Worm (Caenorhabditis elegans) whole organism, midembryonic: ENCODE measurements around the gene mrck-1.

ENCODE experiments used
- T22C8.4 ChIP-seq: fragments of 200-800 bp; sonication (Bioruptor generic); IDR thresholded peaks from 2 replicates; pipeline ENCODE4 v1.3.6; 2022; ENCODE audit warnings: missing genetic modification characterization, missing compliant biosample characterization
- cog-1 ChIP-seq: sonication (generic microtip); optimal IDR thresholded peaks from 2 replicates; lab custom pipeline; 2016; ENCODE audit warnings: missing genetic modification characterization, missing compliant biosample characterization
- flt-1 ChIP-seq: fragments of 200-800 bp; sonication (Bioruptor generic); IDR thresholded peaks from 2 replicates; pipeline ENCODE4 v1.3.6; 2022; ENCODE audit warnings: missing genetic modification characterization, missing compliant biosample characterization
- klf-2 ChIP-seq: fragments of 200-800 bp; sonication (Bioruptor generic); conservative IDR thresholded peaks from 2 replicates; pipeline ENCODE4 v1.3.6; 2022; ENCODE audit warnings: missing genetic modification reagents, missing genetic modification characterization, missing compliant biosample characterization
- med-1 ChIP-seq: sonication (generic microtip); optimal IDR thresholded peaks from 2 replicates; lab custom pipeline; 2017; ENCODE audit warnings: missing genetic modification characterization, mild to moderate bottlenecking, missing compliant biosample characterization, antibody characterized with exemption, missing genetic modification reagents; ENCODE audit not compliant: insufficient read depth
- ref-1 ChIP-seq: fragments of 200-800 bp; sonication (Bioruptor generic); conservative IDR thresholded peaks from 2 replicates; pipeline ENCODE4 v1.3.6; 2022; ENCODE audit warnings: missing genetic modification reagents, missing genetic modification characterization, missing compliant biosample characterization
- tab-1 ChIP-seq: fragments of 200-800 bp; sonication (Bioruptor generic); IDR thresholded peaks from 2 replicates; pipeline ENCODE4 v1.3.6; 2022; ENCODE audit warnings: missing genetic modification characterization, missing compliant biosample characterization
- ztf-23 ChIP-seq: fragments of 200-800 bp; sonication (Bioruptor generic); IDR thresholded peaks from 2 replicates; pipeline ENCODE4 v1.3.6; 2022; ENCODE audit warnings: missing genetic modification reagents, missing genetic modification characterization, missing compliant biosample characterization
- ztf-29 ChIP-seq: fragments of 200-800 bp; sonication (Bioruptor generic); IDR thresholded peaks from 2 replicates; pipeline ENCODE4 v1.3.6; 2022; ENCODE audit warnings: missing genetic modification reagents, missing genetic modification characterization, missing compliant biosample characterization

Gene mrck-1

DNA sequence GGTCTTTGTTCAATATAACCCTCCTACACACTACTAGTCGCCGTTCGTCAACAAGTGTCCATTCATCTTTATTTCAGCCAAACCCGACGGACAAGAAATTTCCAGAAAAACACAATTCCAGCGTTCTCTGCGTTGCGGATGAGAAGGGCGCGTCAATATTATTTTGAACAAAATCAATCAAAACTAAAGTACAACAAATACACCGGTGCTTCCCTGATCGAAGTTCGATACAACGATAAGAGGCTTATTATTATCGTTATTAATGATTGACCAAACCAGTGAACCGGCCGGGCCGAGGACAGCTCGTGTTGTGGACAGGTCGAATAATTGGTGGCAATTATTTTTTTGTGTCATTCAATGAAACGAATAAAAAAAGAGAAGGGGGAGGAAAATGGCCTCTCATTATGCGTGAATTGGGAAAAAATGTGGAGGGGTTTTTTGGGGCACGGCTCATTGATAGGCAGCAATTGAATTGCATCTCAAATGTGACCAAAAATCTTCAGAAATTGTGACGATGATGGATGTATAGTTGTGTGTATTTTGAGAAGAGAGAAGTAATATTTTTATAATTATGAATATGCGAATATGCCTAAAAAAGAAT lies 36.4 kb downstream of the mrck-1 start:
- TF ChIP-seq ztf-23 (GFP tag; lab: Robert Waterston, UW) (no peak), tab-1 (GFP tag; lab: Robert Waterston, UW) (no peak), cog-1 (tag; lab: Kevin White, UChicago) (no peak), ztf-29 (GFP tag; lab: Robert Waterston, UW) (no peak)

DNA sequence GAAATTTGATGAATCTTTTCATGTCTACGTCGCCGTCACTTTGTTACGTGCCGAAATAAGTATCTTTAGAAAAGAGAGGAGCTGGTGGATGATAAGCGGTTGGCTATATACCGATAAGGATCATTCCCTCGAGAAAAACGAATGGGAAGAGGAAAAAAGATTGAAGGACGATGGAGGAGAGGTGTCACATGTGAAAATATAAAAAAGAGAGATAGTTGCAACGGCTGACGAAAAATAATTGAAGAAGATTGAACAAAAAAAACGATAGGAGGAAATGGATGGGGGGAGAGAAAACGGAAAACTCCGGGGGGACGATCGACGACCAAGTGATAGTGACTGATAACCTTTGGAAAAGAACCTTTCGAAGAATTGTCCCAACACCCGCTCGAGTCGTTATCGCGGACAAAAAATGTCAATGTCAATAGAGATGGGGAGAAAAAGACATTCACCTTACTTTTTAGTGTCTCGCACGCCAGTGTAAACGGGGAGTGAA lies 37.6 kb downstream of the mrck-1 start:
- no peak for TF ChIP-seq ref-1 (GFP tag; lab: Robert Waterston, UW)

DNA sequence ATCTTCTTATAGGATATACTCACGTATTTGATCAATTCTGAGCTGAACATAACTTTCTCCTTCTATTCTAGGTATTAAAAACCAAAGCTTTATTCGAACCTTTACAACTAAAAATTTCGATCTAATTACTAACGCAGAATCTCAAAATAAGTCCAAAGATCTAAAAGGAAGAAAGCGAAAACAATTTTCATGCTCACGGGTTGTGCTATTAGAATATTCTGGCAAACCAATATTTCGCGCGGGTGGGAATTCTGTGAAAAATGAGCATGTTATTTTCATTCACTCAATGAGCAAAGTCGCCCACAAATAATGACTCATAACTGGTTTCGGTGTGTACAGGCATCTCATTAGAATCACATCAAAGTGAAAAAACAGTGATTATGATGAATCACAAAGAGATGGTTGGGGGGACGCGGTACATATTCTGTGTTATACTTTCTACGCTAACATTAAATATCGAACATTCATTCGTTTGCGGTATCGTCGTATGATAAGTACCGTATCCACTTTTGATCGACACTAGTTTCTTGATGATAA lies 38.1 kb downstream of the mrck-1 start:
- TF ChIP-seq flt-1 (GFP tag; lab: Robert Waterston, UW) (no peak), cog-1 (tag; lab: Kevin White, UChicago) (no peak), ref-1 (GFP tag; lab: Robert Waterston, UW) (no peak), med-1 (GFP tag; lab: Kevin White, UChicago) (no peak), T22C8.4 (GFP tag; lab: Robert Waterston, UW) (no peak), ztf-29 (GFP tag; lab: Robert Waterston, UW) (no peak)

DNA sequence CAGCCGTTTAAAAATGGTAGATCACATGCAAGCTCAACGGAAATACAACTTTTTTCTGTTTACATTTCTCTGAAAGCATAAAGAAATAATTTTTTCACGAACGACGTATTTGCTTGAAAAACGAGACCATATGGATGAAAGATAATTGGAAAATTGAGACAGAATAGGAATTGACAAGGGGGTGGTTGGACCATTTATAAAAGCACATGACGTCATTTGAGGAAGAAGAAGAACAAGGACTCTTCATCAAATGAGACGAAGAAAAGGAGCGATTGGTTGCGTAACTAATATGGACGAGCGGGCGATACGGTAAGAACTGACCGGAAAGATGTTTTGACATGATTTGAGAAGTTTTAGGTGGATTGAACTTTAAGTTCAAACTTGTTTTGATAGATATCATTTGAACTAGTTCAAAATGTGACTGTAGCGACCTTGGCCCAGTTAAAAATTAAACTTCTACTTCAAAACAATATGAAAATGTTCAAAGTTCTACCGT lies 38.6 kb downstream of the mrck-1 start:
- TF ChIP-seq ztf-29 (GFP tag; lab: Robert Waterston, UW) (no peak), T22C8.4 (GFP tag; lab: Robert Waterston, UW) (no peak), ztf-23 (GFP tag; lab: Robert Waterston, UW) (no peak), ref-1 (GFP tag; lab: Robert Waterston, UW) (no peak), klf-2 (no peak), tab-1 (GFP tag; lab: Robert Waterston, UW) (no peak), med-1 (GFP tag; lab: Kevin White, UChicago) (no peak), flt-1 (GFP tag; lab: Robert Waterston, UW) (no peak), cog-1 (tag; lab: Kevin White, UChicago) (no peak)

DNA sequence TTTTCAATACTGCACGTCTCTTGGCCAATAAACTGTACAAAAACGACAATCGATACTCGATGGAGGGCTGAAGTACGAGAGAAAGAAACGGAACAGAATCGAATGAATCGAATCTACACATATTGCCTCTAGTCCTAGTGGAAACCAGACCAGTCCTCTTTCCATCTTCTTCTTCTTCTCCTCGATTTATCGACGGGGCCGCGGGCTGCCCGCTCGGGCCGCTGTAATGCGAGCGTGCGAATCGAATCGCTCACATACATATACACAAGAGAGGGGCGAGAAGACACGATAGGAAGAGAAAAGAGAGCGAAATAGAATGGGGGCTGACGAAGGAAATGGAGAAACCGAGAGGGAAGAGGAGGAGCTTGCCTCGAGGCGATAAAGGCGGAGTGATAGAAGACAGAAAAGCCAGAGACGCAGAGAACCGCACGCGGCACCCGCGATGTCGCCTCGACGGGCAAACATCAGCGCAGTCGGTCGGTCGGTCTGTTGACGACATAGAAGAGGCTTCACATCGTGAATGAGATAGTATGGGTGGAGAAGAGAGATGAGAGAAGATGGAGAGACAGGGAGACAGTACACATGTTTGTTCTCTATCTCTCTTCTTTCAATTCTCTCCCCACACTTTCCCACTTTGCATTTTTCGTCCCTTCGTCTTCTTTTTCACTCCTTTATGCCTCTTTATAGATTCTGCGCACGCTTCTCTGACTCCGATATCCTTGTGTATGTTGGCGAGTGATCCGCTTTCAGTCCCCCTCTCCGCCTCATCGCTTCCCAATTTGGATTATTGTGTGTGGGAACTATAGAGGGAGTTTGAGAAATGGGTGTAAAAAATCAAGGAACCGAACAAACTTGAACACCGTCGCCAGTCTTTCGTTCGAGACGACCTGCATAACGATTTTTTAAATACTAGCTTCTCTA lies 39.5 kb downstream of the mrck-1 start:
- TF ChIP-seq tab-1 (GFP tag; lab: Robert Waterston, UW) (no peak), cog-1 (tag; lab: Kevin White, UChicago) (peak; percentile 96), klf-2 (0 out of 2 replicates have a peak, but pooled peaks have one; percentile 15), med-1 (GFP tag; lab: Kevin White, UChicago) (no peak), T22C8.4 (GFP tag; lab: Robert Waterston, UW) (peak; percentile 53; the same call in 1 of the 2 replicates), ref-1 (GFP tag; lab: Robert Waterston, UW) (0 out of 2 replicates have a peak, but pooled peaks have one; percentile 11), ztf-29 (GFP tag; lab: Robert Waterston, UW) (no peak), flt-1 (GFP tag; lab: Robert Waterston, UW) (peak; percentile 48), ztf-23 (GFP tag; lab: Robert Waterston, UW) (0 out of 2 replicates have a peak, but pooled peaks have one; percentile 12)

DNA sequence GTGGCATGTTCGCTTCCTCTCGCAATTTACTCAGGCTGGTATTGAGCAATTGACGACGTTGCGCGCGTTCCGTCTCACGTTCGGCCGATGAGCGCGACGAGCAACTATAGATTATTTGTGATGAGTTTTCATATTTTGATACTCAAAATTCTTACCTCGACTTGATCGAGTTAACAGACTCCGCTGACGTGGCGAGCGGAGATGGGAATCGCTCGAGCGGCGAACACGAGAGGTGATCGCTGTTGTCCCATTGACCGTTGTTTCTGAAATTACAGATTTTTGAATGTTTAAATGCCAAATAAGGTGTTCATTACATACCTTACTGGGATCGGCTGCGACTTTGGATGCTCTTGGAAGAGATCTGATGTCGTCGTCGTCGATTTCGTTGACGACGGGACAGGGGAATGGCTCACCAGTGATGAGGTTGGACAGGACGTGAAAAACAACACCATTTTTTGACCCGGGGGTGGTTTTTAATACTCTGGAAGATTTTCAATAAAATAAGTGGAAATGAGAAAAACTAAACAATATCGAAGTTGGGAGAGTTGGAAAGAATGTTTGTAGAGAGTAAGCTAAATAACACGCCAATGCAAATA lies 40.5 kb downstream of the mrck-1 start, which contains the start of gene W06H8.6:
Gene W06H8.6 (minus strand): TSS at position 481 of the 596 bp plus-strand sequence.
- TF ChIP-seq cog-1 (tag; lab: Kevin White, UChicago) = no peak
- TF ChIP-seq ztf-29 (GFP tag; lab: Robert Waterston, UW) = no peak
- TF ChIP-seq flt-1 (GFP tag; lab: Robert Waterston, UW) = no peak
- no peak for TF ChIP-seq ref-1 (GFP tag; lab: Robert Waterston, UW)
- no peak for TF ChIP-seq klf-2
- TF ChIP-seq tab-1 (GFP tag; lab: Robert Waterston, UW) = no peak

DNA sequence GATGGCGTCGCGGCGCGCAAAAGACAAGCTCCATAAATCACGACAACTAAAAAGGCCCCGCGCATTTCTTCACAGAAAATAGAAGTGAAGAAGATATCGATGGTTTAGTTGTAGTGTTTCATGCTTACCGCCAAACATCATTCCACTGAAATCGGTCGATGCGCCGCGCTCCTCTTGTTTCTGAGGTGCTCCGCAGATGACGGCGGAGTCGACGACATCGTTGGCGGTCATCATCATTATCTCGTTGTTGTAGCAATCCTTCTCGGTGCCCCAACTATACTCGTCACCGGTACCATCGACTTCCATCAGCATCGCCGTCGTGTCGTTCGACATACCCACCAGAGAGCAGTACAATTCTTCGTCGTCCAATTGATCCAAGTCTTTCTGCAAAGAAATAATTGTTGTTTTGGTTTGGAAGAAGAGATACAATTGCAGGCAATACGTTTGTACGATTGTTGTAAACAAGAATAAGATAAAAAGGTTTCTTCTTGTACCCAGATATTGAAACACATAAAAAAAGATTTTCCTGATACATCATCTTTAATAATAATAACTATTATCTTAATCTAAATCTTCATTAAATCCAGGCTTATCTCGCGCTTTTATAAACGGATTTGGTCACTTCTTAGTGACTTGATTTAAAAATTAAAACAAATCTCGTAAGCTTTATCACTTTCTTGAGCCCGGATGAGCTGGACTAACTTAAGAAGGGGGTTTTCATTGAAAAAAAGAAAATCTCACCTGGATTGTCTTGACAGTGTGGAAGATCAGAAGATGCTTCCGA lies 41.1 kb downstream of the mrck-1 start:
- peak; percentile 19; the same call in 1 of the 2 replicates for TF ChIP-seq flt-1 (GFP tag; lab: Robert Waterston, UW)
- no peak for TF ChIP-seq ztf-23 (GFP tag; lab: Robert Waterston, UW)
- no peak for TF ChIP-seq T22C8.4 (GFP tag; lab: Robert Waterston, UW)
- no peak for TF ChIP-seq tab-1 (GFP tag; lab: Robert Waterston, UW)
- TF ChIP-seq cog-1 (tag; lab: Kevin White, UChicago) = no peak

DNA sequence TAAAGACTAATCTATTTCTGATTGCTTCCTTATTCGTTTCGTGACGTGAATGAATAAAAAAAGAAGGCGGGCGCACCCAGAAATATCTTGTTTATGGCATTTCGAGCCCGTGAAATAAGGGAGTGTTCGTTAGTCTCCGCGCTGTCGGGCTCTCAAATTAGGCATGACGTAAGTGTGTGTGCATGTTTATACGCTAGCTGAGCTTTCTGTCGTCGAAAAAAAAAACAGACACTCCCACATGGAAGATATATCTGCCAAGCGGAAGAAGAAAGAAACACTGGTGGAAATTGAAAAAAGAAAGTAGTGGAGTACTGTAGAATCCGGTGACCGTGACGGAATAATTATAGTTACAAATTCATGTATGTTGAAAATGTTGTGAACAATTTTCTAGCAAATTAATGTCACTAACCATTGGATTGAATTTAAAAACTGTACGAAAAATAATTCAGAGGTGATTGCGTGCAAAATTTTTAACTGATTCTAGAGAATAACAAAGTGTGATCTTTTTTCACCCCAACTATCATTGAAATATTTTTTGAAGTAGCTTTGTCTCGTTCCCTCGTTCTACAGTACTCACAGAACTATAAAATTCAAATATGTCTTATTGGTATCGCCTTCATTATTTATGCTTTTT lies 42.0 kb downstream of the mrck-1 start:
- TF ChIP-seq ztf-29 (GFP tag; lab: Robert Waterston, UW) (no peak), flt-1 (GFP tag; lab: Robert Waterston, UW) (no peak), med-1 (GFP tag; lab: Kevin White, UChicago) (no peak), tab-1 (GFP tag; lab: Robert Waterston, UW) (no peak), klf-2 (no peak), ref-1 (GFP tag; lab: Robert Waterston, UW) (no peak), ztf-23 (GFP tag; lab: Robert Waterston, UW) (no peak), T22C8.4 (GFP tag; lab: Robert Waterston, UW) (no peak), cog-1 (tag; lab: Kevin White, UChicago) (no peak)
